Fruit fly (Drosophila melanogaster): ENCODE results near the gene CG13078.

CG13078 gene

dm6 chr2L:19546869-19547710 is 16.6 kb upstream of the CG13078 start, which contains the start of gene CG10337 (continued):
- TF ChIP-seq Hmr (GFP tag; optimal IDR thresholded peaks at IDR 0.05) (peak; percentile 70), dmrt99B (tag; optimal IDR thresholded peaks at IDR 0.05) (peak; percentile 33), bcd (GFP tag; optimal IDR thresholded peaks at IDR 0.05) (peak; percentile 36), CG12744 (GFP tag; optimal IDR thresholded peaks at IDR 0.05) (no peak), CG2889 (GFP tag; IDR thresholded peaks at IDR 0.05) (no peak), gce (GFP tag; IDR thresholded peaks at IDR 0.05) (0 out of 3 replicates have a peak, but pooled peaks have one; percentile 44), cwo (GFP tag; optimal IDR thresholded peaks at IDR 0.05) (peak; percentile 97), Elba2 (GFP tag; optimal IDR thresholded peaks at IDR 0.05) (no peak), gcm (GFP tag; optimal IDR thresholded peaks at IDR 0.05) (peak; percentile 5), GATAe (GFP tag; conservative IDR thresholded peaks at IDR 0.05) (no peak), MESR4 (GFP tag; optimal IDR thresholded peaks at IDR 0.05) (no peak), dysf (GFP tag; IDR thresholded peaks at IDR 0.05) (peak; percentile 55; the same call in 1 of the 3 replicates), CG14441 (GFP tag; IDR thresholded peaks at IDR 0.05) (peak; percentile 54; the same call in 1 of the 2 replicates), CG7271 (tag; optimal IDR thresholded peaks at IDR 0.05) (no peak), E2f2 (GFP tag; IDR thresholded peaks at IDR 0.05) (peak; percentile 30; the same call in 1 of the 2 replicates), Adf1 (GFP tag; IDR thresholded peaks at IDR 0.05) (0 out of 2 replicates have a peak, but pooled peaks have one; percentile 6), CG18619 (GFP tag; optimal IDR thresholded peaks at IDR 0.05) (peak; percentile 37), D (optimal IDR thresholded peaks at IDR 0.05) (no peak), D (GFP tag; optimal IDR thresholded peaks at IDR 0.05) (peak; percentile 53), Rfx (GFP tag; IDR thresholded peaks at IDR 0.05) (peak; percentile 29; the same call in 1 of the 2 replicates), CG4820 (GFP tag; optimal IDR thresholded peaks at IDR 0.05) (peak; percentile 7), Taf1 (GFP tag; IDR thresholded peaks at IDR 0.05) (no peak), nau (GFP tag; optimal IDR thresholded peaks at IDR 0.05) (peak; percentile 61), disco-r (GFP tag; optimal IDR thresholded peaks at IDR 0.05) (peak; percentile 10), kah (GFP tag; optimal IDR thresholded peaks at IDR 0.05) (peak; percentile 34), dimm (GFP tag; IDR thresholded peaks at IDR 0.05) (no peak), CG17829 (tag; optimal IDR thresholded peaks at IDR 0.05) (peak; percentile 5), CG9609 (GFP tag; optimal IDR thresholded peaks at IDR 0.05) (no peak), crp (GFP tag; optimal IDR thresholded peaks at IDR 0.05) (peak in 1 of 2 experiments; percentile 57), chm (GFP tag; IDR thresholded peaks at IDR 0.05) (no peak), CG12769 (tag; optimal IDR thresholded peaks at IDR 0.05) (peak; percentile 60), CG17361 (GFP tag; IDR thresholded peaks at IDR 0.05) (peak; percentile 30; the same call in 1 of the 3 replicates), CG17328 (GFP tag; IDR thresholded peaks at IDR 0.05) (peak; percentile 50), Six4 (GFP tag; optimal IDR thresholded peaks at IDR 0.05) (peak; percentile 18), wdn (GFP tag; IDR thresholded peaks at IDR 0.05) (0 out of 2 replicates have a peak, but pooled peaks have one; percentile 39), rib (GFP tag; IDR thresholded peaks at IDR 0.05) (peak; percentile 83), cato (GFP tag; optimal IDR thresholded peaks at IDR 0.05; ENCODE audit: borderline replicate concordance) (no peak), CG4360 (GFP tag; IDR thresholded peaks at IDR 0.05) (no peak), Abd-B (GFP tag; optimal IDR thresholded peaks at IDR 0.05) (no peak), CG18262 (tag; optimal IDR thresholded peaks at IDR 0.05) (peak; percentile 10), gro (GFP tag; optimal IDR thresholded peaks at IDR 0.05) (peak; percentile 15), CG12391 (tag; optimal IDR thresholded peaks at IDR 0.05) (peak; percentile 54), nerfin-1 (tag; optimal IDR thresholded peaks at IDR 0.05) (peak; percentile 34), CG15601 (tag; optimal IDR thresholded peaks at IDR 0.05) (peak; percentile 34), schlank (tag; optimal IDR thresholded peaks at IDR 0.05) (peak; percentile 17), al (GFP tag; IDR thresholded peaks at IDR 0.05) (no peak; the same call in 1 of the 2 replicates), az2 (GFP tag; optimal IDR thresholded peaks at IDR 0.05) (peak; percentile 11), kay (GFP tag; optimal IDR thresholded peaks at IDR 0.05) (peak; percentile 53), jigr1 (GFP tag; IDR thresholded peaks at IDR 0.05) (no peak)
